Worm (Caenorhabditis elegans) whole organism, L4/young adult: ENCODE results near the gene C53C11.5.

ENCODE experiments used
- W03F9.2 ChIP-seq: fragments of 150-350 bp; optimal IDR thresholded peaks from 2 replicates; lab custom pipeline; 2014; ENCODE audit warnings: missing biosample characterization, missing genetic modification characterization
- dao-5 ChIP-seq: sonication (generic microtip); optimal IDR thresholded peaks from 2 replicates; lab custom pipeline; 2016; ENCODE audit warnings: missing genotype, missing genetic modification characterization, moderate library complexity, missing compliant biosample characterization
- him-1 ChIP-seq: sonication (generic microtip); optimal IDR thresholded peaks from 2 replicates; lab custom pipeline; 2016; ENCODE audit warnings: missing genotype, missing genetic modification reagents, missing genetic modification characterization, missing compliant biosample characterization

C53C11.5 gene

ce11 chrX:17369514-17369913, 35.7 kb downstream of the C53C11.5 start:
- TF ChIP-seq W03F9.2 (tag; lab: Kevin White, UChicago) (no peak), him-1 (tag; lab: Kevin White, UChicago) (no peak), dao-5 (no peak)

DNA sequence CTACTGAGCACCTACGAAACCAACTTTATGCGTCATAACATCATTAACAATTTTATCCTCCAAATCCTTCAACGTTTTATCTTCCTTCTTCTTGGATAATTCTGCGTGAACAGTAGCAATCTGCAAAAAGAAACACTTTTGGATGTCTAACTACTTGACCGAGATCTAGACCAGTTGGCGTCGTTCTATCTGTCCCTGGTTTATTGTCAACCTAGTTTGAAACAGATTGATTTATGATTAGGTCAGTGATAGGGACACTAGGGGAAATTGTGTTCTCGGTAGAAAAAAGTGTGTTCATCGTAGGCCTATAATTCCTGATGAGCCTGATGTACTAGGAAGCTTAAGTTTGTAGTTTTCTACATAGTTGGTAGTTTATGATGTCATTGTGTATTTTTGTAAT, 40.1 kb downstream of the C53C11.5 start:
- TF ChIP-seq dao-5 (no peak), W03F9.2 (tag; lab: Kevin White, UChicago) (no peak), him-1 (tag; lab: Kevin White, UChicago) (no peak)

ce11 chrX:17374534-17374933, 40.7 kb downstream of the C53C11.5 start, which contains the start of gene F10D7.3:
F10D7.3 (minus strand) TSS chrX:17374634.
- TF ChIP-seq him-1 (tag; lab: Kevin White, UChicago): no peak

- no peak for TF ChIP-seq dao-5
- no peak for TF ChIP-seq him-1 (tag; lab: Kevin White, UChicago)
- no peak for TF ChIP-seq W03F9.2 (tag; lab: Kevin White, UChicago)
Measured at ce11 chrX:17375877-17376276, 42.0 kb downstream of the C53C11.5 start.

DNA sequence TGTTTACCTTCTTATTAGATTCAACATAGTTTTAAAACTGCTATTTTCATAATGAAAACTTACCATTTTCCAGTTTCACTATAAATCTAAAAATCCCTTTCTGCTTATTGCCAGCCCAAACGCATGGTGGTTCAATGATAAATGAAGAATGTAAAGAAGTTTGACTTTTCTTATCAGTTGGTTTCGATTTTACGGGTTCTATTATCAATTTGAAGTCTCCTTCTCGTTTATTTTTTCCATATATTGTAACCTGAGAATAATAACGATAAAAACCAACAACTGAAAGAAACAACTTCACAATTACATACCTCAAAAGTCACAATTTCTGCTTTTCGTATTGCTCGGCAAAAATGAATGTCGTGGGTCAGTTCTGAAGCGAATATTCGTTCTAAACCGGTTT, 45.1 kb downstream of the C53C11.5 start:
- no peak for TF ChIP-seq him-1 (tag; lab: Kevin White, UChicago)
- TF ChIP-seq dao-5: no peak
- TF ChIP-seq W03F9.2 (tag; lab: Kevin White, UChicago): no peak

DNA sequence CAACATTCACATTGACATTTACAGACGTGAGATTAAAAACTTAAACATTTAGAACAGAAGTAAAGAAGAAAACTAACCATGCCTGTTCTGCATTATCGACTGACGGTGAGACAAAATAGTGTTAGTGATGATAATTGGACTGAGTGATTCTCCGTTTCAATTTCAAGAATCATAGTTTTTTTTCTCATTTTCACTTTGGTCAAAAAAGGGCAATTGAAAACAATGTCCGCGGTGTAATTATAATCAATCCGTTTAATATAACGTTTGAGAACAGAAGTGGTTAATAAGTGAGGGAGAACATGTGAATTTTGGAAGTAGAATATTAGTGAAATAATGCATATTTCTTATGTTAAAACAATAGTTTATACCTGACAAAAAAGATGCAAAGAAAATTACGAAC, 45.8 kb downstream of the C53C11.5 start, which contains the start of gene F10D7.10:
TSS of gene F10D7.10 (minus strand) at position 101 of the 400 bp plus-strand sequence.
- TF ChIP-seq dao-5 (no peak), him-1 (tag; lab: Kevin White, UChicago) (no peak), W03F9.2 (tag; lab: Kevin White, UChicago) (no peak)

- TF ChIP-seq him-1 (tag; lab: Kevin White, UChicago): no peak
- TF ChIP-seq W03F9.2 (tag; lab: Kevin White, UChicago): no peak
- no peak for TF ChIP-seq dao-5
Measured at ce11 chrX:17381975-17382374, 48.1 kb downstream of the C53C11.5 start, which contains the start of gene F10D7.4. F10D7.4 (minus strand) TSS chrX:17382075.

DNA sequence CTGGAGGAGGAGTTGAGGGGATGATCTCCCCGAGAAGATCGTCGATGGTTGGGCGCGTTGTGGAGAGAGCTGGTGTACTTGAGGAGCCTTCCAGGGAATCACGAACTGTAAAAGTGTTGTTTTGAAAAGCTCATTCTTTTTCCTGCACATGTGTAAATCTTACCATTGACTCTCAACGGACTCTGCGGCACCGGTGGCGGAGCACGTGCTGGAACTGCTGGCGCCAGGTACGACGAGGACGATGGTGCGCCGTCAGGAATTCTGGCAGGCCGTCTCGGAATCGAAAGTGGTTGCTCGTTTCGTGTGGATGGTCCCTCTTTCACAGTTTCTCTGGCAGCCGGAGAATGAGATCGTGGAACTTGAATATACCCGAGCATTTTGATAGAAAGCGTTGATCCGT, 50.5 kb downstream of the C53C11.5 start:
- TF ChIP-seq W03F9.2 (tag; lab: Kevin White, UChicago) (no peak), him-1 (tag; lab: Kevin White, UChicago) (no peak), dao-5 (no peak)

DNA sequence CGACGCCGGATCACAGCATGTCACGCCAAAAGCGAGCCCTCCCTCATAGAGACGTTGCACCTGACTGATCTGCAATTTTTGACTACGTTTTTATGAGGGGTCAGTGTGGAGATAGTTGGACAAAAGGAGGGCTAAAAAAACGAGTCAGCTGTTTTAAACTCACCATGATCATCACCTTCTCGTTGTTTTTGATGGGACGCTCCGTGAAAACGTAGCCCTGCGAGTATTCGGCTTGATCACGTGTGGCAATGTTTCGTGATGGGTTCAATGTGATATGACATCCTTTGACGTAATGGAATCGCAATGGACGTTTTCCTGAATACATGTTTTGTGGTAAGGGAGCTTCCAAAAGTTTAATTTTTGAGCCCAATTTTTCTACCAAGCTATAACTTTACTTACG, 51.2 kb downstream of the C53C11.5 start:
- no peak for TF ChIP-seq him-1 (tag; lab: Kevin White, UChicago)
- no peak for TF ChIP-seq dao-5
- TF ChIP-seq W03F9.2 (tag; lab: Kevin White, UChicago): no peak

DNA sequence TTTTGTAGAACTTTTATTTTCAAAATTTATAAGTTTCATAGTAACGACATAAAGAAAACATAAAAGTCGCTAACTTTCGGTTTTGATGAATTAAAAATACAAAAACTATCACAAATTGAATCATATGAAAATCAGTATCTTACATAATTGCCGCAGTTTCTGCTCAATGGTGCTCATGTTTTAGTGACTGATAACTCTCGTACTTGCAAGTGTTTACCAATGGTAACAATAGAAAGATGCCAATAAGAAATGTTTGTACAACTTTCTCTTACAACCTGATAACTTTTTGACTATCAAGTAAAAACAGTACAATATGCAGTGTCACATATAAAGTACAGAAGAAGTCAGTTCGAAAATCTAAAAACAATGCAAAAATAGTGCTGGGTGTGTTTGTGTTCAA, 52.3 kb downstream of the C53C11.5 start:
- TF ChIP-seq him-1 (tag; lab: Kevin White, UChicago) (no peak), W03F9.2 (tag; lab: Kevin White, UChicago) (no peak), dao-5 (no peak)
